Worm (Caenorhabditis elegans) whole organism, L1 larva: ENCODE measurements around the gene ugt-66.
A peak's percentile ranks its signal among the peaks of the same experiment; 100 is the strongest.

Experiments used
- C16A3.4 ChIP-seq: fragments of 150-350 bp; optimal IDR thresholded peaks from 2 replicates; lab custom pipeline; 2014; ENCODE audit warnings: missing biosample characterization, missing genetic modification characterization
- F16B12.6 ChIP-seq: fragments of 150-350 bp; optimal IDR thresholded peaks from 2 replicates; lab custom pipeline; 2014; ENCODE audit warnings: missing biosample characterization, missing genetic modification characterization
- Y116A8C.19 ChIP-seq: sonication (generic microtip); optimal IDR thresholded peaks from 2 replicates; lab custom pipeline; 2016; ENCODE audit warnings: missing compliant biosample characterization, missing genetic modification characterization, borderline replicate concordance
- alr-1 ChIP-seq: fragments of 200-800 bp; sonication (Bioruptor generic); optimal IDR thresholded peaks from 2 replicates; lab custom pipeline; 2018; ENCODE audit warnings: borderline replicate concordance, mild to moderate bottlenecking, missing genetic modification characterization, missing compliant biosample characterization
- blmp-1 ChIP-seq: fragments of 150-350 bp; optimal IDR thresholded peaks from 2 replicates; lab custom pipeline; 2014; ENCODE audit warnings: missing biosample characterization, missing genetic modification characterization
- ceh-88 ChIP-seq: fragments of 200-800 bp; sonication (Bioruptor generic); IDR thresholded peaks from 2 replicates; pipeline ENCODE4 v1.3.6; 2022; ENCODE audit warnings: missing genetic modification characterization, missing compliant biosample characterization
- ces-1 ChIP-seq: fragments of 150-350 bp; optimal IDR thresholded peaks from 2 replicates; lab custom pipeline; 2014; ENCODE audit warnings: missing biosample characterization, missing genetic modification reagents, missing genetic modification characterization
- dpl-1 ChIP-seq, 3 experiments: fragments of 150-350 bp in 2 of 3; sonication (generic microtip) in 1 of 3; optimal IDR thresholded peaks; 2 replicates each; lab custom pipeline; 2014 to 2017; ENCODE audit warnings: missing biosample characterization in 3 of 3, missing genetic modification characterization in 3 of 3, missing genetic modification reagents in 3 of 3
- efl-1 ChIP-seq, 4 experiments: fragments of 150-350 bp; optimal IDR thresholded peaks in 3 of 4; peaks in 1 of 4; 1 replicate in 1 of 4; 2 replicates in 3 of 4; lab custom pipeline; 2014; ENCODE audit warnings: missing biosample characterization in 2 of 4, missing genetic modification characterization in 2 of 4, missing genetic modification reagents in 2 of 4
- egl-27 ChIP-seq, 2 experiments: fragments of 150-350 bp in 1 of 2; sonication (generic microtip); optimal IDR thresholded peaks; 3 replicates each; lab custom pipeline; 2017 to 2018; ENCODE audit warnings: missing biosample characterization in 2 of 2, missing genetic modification characterization in 2 of 2, missing genetic modification reagents in 2 of 2
- elt-3 ChIP-seq, 6 experiments: fragments of 150-350 bp in 1 of 6; sonication (generic microtip); optimal IDR thresholded peaks; 2 replicates each; lab custom pipeline; 2017 to 2018; ENCODE audit warnings: missing biosample characterization in 6 of 6, missing genetic modification characterization in 6 of 6, inconsistent platforms in 1 of 6
- hlh-4 ChIP-seq: sonication (generic microtip); optimal IDR thresholded peaks from 2 replicates; lab custom pipeline; 2016; ENCODE audit warnings: mild to moderate bottlenecking, missing genetic modification characterization, missing compliant biosample characterization
- hpl-2 ChIP-seq: fragments of 150-350 bp; optimal IDR thresholded peaks from 2 replicates; lab custom pipeline; 2014; ENCODE audit warnings: missing biosample characterization, missing genetic modification reagents, missing genetic modification characterization
- lin-13 ChIP-seq: fragments of 150-350 bp; optimal IDR thresholded peaks from 2 replicates; lab custom pipeline; 2014; ENCODE audit warnings: missing biosample characterization, missing genetic modification reagents, missing genetic modification characterization
- lin-14 ChIP-seq: fragments of 200-800 bp; sonication (Bioruptor generic); optimal IDR thresholded peaks from 2 replicates; lab custom pipeline; 2018; ENCODE audit warnings: mild to moderate bottlenecking, missing genetic modification characterization, moderate library complexity, missing compliant biosample characterization
- lin-15B ChIP-seq: fragments of 150-350 bp; sonication (generic microtip); optimal IDR thresholded peaks from 3 replicates; lab custom pipeline; 2014; ENCODE audit warnings: missing biosample characterization, missing genetic modification characterization
- lin-35 ChIP-seq, 2 experiments: fragments of 150-350 bp; optimal IDR thresholded peaks; 2 replicates each; lab custom pipeline; 2014; ENCODE audit warnings: missing biosample characterization in 2 of 2, missing genetic modification characterization in 2 of 2, missing genetic modification reagents in 2 of 2
- lir-3 ChIP-seq: sonication (generic microtip); optimal IDR thresholded peaks from 2 replicates; lab custom pipeline; 2016; ENCODE audit warnings: mild to moderate bottlenecking, missing genetic modification characterization, moderate library complexity, missing compliant biosample characterization; ENCODE audit not compliant: poor library complexity
- mab-9 ChIP-seq: fragments of 200-800 bp; sonication (Bioruptor generic); IDR thresholded peaks from 2 replicates; pipeline ENCODE4 v1.3.6; 2022; ENCODE audit warnings: missing genetic modification reagents, missing genetic modification characterization, missing compliant biosample characterization
- mef-2 ChIP-seq: fragments of 150-350 bp; optimal IDR thresholded peaks from 2 replicates; lab custom pipeline; 2014; ENCODE audit warnings: missing biosample characterization, missing genetic modification characterization
- nhr-12 ChIP-seq: sonication (generic microtip); optimal IDR thresholded peaks from 2 replicates; lab custom pipeline; 2017; ENCODE audit warnings: missing biosample characterization, missing genetic modification characterization
- nhr-19 ChIP-seq: fragments of 200-800 bp; sonication (Bioruptor generic); conservative IDR thresholded peaks from 2 replicates; pipeline ENCODE4 v1.3.6; 2022; ENCODE audit warnings: missing genetic modification characterization, missing compliant biosample characterization
- nhr-20 ChIP-seq: sonication (generic microtip); optimal IDR thresholded peaks from 2 replicates; lab custom pipeline; 2016; ENCODE audit warnings: mild to moderate bottlenecking, missing genetic modification characterization, missing compliant biosample characterization
- nhr-47 ChIP-seq: sonication (generic microtip); optimal IDR thresholded peaks from 2 replicates; lab custom pipeline; 2016; ENCODE audit warnings: mild to moderate bottlenecking, missing genetic modification characterization, moderate library complexity, missing compliant biosample characterization
- nhr-71 ChIP-seq: sonication (generic microtip); optimal IDR thresholded peaks from 2 replicates; lab custom pipeline; 2016; ENCODE audit warnings: mild to moderate bottlenecking, missing genetic modification characterization, moderate library complexity, missing compliant biosample characterization
- nhr-85 ChIP-seq: sonication (generic microtip); peaks from one replicate; lab custom pipeline; 2016; ENCODE audit warnings: missing genetic modification characterization, inconsistent platforms, missing compliant biosample characterization
- nhr-90 ChIP-seq: sonication (generic microtip); optimal IDR thresholded peaks from 2 replicates; lab custom pipeline; 2016; ENCODE audit warnings: mild to moderate bottlenecking, missing genetic modification characterization, missing compliant biosample characterization; ENCODE audit not compliant: poor library complexity
- pag-3 ChIP-seq: sonication (generic microtip); optimal IDR thresholded peaks from 2 replicates; lab custom pipeline; 2017; ENCODE audit warnings: missing genetic modification characterization, mild to moderate bottlenecking, missing compliant biosample characterization, antibody characterized with exemption, borderline replicate concordance; ENCODE audit not compliant: insufficient read depth
- pax-3 ChIP-seq: fragments of 200-800 bp; sonication (Bioruptor generic); optimal IDR thresholded peaks from 2 replicates; lab custom pipeline; 2018; ENCODE audit warnings: mild to moderate bottlenecking, missing genetic modification characterization, moderate library complexity, missing compliant biosample characterization
- pqm-1 ChIP-seq: sonication (generic microtip); optimal IDR thresholded peaks from 3 replicates; lab custom pipeline; 2017; ENCODE audit warnings: missing biosample characterization, missing genetic modification characterization
- rnt-1 ChIP-seq: sonication (generic microtip); optimal IDR thresholded peaks from 2 replicates; lab custom pipeline; 2016; ENCODE audit warnings: mild to moderate bottlenecking, missing genetic modification characterization, moderate library complexity, missing compliant biosample characterization
- skn-1 ChIP-seq: fragments of 150-350 bp; optimal IDR thresholded peaks from 2 replicates; lab custom pipeline; 2014; ENCODE audit warnings: missing biosample characterization, missing genetic modification characterization
- snpc-4 ChIP-seq: fragments of 150-350 bp; optimal IDR thresholded peaks from 2 replicates; lab custom pipeline; 2014; ENCODE audit warnings: missing biosample characterization, missing genetic modification characterization
- snu-23 ChIP-seq: sonication (generic microtip); optimal IDR thresholded peaks from 2 replicates; lab custom pipeline; 2016; ENCODE audit warnings: missing genetic modification characterization, missing compliant biosample characterization
- sptf-1 ChIP-seq: fragments of 150-350 bp; optimal IDR thresholded peaks from 2 replicates; lab custom pipeline; 2014; ENCODE audit warnings: missing biosample characterization, missing genetic modification characterization
- swsn-7 ChIP-seq: sonication (generic microtip); optimal IDR thresholded peaks from 2 replicates; lab custom pipeline; 2016; ENCODE audit warnings: missing genetic modification characterization, missing compliant biosample characterization
- tbx-2 ChIP-seq: sonication (generic microtip); optimal IDR thresholded peaks from 2 replicates; lab custom pipeline; 2016; ENCODE audit warnings: missing genetic modification characterization, missing compliant biosample characterization
- unc-130 ChIP-seq: fragments of 150-350 bp; optimal IDR thresholded peaks from 2 replicates; lab custom pipeline; 2017; ENCODE audit warnings: missing biosample characterization, missing genetic modification characterization, inconsistent platforms
- unc-86 ChIP-seq: sonication (generic microtip); optimal IDR thresholded peaks from 2 replicates; lab custom pipeline; 2016; ENCODE audit warnings: missing genetic modification characterization, missing compliant biosample characterization
- vab-15 ChIP-seq: sonication (generic microtip); optimal IDR thresholded peaks from 2 replicates; lab custom pipeline; 2017; ENCODE audit warnings: missing genotype, mild to moderate bottlenecking, missing genetic modification characterization, missing compliant biosample characterization
- xbp-1 ChIP-seq: sonication (generic microtip); optimal IDR thresholded peaks from 2 replicates; lab custom pipeline; 2016; ENCODE audit warnings: missing genetic modification characterization, missing compliant biosample characterization
- ztf-4 ChIP-seq: fragments of 150-350 bp; optimal IDR thresholded peaks from 2 replicates; lab custom pipeline; 2014; ENCODE audit warnings: missing biosample characterization, missing genetic modification characterization

ugt-66 gene

DNA sequence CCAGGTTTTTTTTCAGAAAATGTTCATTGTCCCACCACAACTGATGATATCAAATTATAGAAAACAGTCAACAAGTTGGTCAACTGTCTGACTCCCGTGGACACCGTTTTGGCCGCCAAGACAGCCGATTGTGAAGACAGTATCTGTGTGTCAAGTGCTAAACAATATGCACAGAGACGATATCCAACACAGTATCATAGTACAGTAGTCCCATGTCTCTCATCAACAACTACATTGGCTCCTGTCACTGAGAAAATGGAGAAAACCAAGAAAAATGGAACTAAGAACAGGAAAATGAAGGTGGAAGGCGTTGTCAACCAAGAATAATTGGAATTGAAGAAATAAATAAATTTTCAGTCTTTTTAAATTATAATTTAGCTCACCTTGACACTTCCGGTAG lies 45.7 kb downstream of the ugt-66 start:
- peak; percentile 6 for TF ChIP-seq lin-14 (GFP tag; lab: Kevin White, UChicago)
- TF ChIP-seq F16B12.6 (tag; lab: Kevin White, UChicago) = no peak

DNA sequence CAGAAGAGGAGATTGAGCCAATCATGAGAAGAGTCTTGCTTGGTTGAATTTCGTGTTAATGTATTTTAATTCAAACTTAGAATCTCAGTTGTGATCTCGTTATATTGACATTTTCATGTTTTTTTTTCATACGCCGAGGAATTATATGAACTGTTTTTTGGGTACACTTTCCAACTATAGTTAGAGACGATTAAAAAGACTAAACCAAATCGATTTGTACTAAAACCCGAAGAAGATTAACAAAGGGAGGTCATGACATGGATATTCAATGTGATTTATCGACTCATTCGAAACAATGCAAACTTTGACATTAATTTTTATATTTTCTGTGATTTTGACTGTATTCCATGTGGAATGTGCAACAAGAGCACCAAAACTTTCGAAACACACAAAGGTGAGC lies 46.5 kb downstream of the ugt-66 start, which contains the start of gene Y42G9A.2:
Y42G9A.2 (plus strand) TSS at position 284 of the 400 bp plus-strand sequence.
- TF ChIP-seq blmp-1 (tag; lab: Kevin White, UChicago) (no peak), snu-23 (peak; percentile 14)

DNA sequence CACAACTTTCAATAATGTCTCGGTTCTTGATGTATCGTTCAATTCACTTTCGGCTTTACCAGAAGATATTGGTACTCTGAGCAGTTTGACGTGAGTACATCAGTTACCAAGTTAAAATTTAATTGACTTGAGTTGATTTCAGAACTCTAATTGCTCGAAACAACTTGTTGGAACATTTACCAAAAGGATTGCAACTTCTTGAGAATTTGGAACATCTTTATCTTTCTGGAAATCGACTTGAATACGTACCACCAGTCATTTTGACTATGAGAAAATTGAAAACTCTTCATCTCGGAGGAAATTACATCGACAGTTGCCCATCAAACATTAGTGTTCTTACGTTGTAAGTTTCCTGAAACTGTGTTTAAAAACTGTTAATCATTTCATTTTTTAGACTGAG lies 47.6 kb downstream of the ugt-66 start:
- no peak for TF ChIP-seq nhr-85
- TF ChIP-seq efl-1 (optimal IDR thresholded peaks at IDR 0.05; lab: Kevin White, UChicago) = no peak
- TF ChIP-seq efl-1 (GFP tag; optimal IDR thresholded peaks at IDR 0.05 in 1 of 2; lab: Kevin White, UChicago) = peak in 1 of 2 experiments; percentile 67

DNA sequence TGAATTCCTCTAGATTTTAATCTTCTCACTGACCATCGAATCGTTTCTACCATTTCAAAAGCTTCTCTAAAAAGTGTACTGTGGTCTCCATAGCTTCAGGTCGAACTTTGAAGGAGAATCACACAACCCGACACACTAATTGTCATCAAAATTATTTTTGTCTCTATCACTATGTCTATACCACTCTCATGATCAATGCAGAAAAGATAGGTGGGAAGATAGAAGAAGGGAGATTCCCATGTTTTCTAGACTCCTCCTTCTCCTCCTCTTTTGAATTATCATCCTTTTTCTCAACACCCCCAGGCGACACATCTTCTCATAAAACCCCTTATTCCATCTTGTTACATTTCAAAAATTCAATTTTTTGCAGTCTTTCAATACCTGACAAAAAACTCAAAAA lies 48.5 kb downstream of the ugt-66 start, which contains the start of gene Y42G9A.3:
Y42G9A.3 (plus strand) TSS at position 363 of the 400 bp plus-strand sequence.
- no peak for TF ChIP-seq mab-9 (GFP tag; lab: Robert Waterston, UW)
- peak in 1 of 6 experiments; percentile 55 for TF ChIP-seq elt-3 (tag; optimal IDR thresholded peaks at IDR 0.05; lab: Kevin White, UChicago)
- TF ChIP-seq pqm-1 = no peak
- no peak for TF ChIP-seq lin-13
- no peak for TF ChIP-seq Y116A8C.19 (tag; lab: Kevin White, UChicago)
- no peak for TF ChIP-seq lin-15B (tag; lab: Kevin White, UChicago)
- TF ChIP-seq ztf-4 (tag; lab: Kevin White, UChicago) = no peak
- TF ChIP-seq mef-2 (tag; lab: Kevin White, UChicago) = no peak
- no peak for TF ChIP-seq blmp-1 (tag; lab: Kevin White, UChicago)
- no peak for TF ChIP-seq snpc-4 (tag; lab: Kevin White, UChicago)
- peak; percentile 82 for TF ChIP-seq skn-1 (tag; lab: Kevin White, UChicago)
- TF ChIP-seq efl-1 (optimal IDR thresholded peaks at IDR 0.05; lab: Kevin White, UChicago) = no peak
- peak in 1 of 2 experiments; percentile 51 for TF ChIP-seq efl-1 (GFP tag; optimal IDR thresholded peaks at IDR 0.05 in 1 of 2; lab: Kevin White, UChicago)
- no peak for TF ChIP-seq alr-1
- no peak for TF ChIP-seq hlh-4 (tag; lab: Kevin White, UChicago)
- no peak for TF ChIP-seq pax-3 (tag; lab: Kevin White, UChicago)
- no peak for TF ChIP-seq nhr-85
- TF ChIP-seq nhr-12 (tag; lab: Kevin White, UChicago) = no peak
- no peak for TF ChIP-seq tbx-2
- peak; percentile 7 for TF ChIP-seq nhr-20
- no peak for TF ChIP-seq unc-86 (tag; lab: Kevin White, UChicago)
- TF ChIP-seq egl-27 (tag; optimal IDR thresholded peaks at IDR 0.05; lab: Kevin White, UChicago) = no peak
- TF ChIP-seq lin-35 (GFP tag; optimal IDR thresholded peaks at IDR 0.05; lab: Kevin White, UChicago) = peak in 1 of 2 experiments; percentile 47
- TF ChIP-seq lin-14 (GFP tag; lab: Kevin White, UChicago) = peak; percentile 21
- no peak for TF ChIP-seq pag-3 (tag; lab: Kevin White, UChicago)
- TF ChIP-seq hpl-2 (GFP tag; lab: Kevin White, UChicago) = no peak
- TF ChIP-seq ceh-88 = no peak

DNA sequence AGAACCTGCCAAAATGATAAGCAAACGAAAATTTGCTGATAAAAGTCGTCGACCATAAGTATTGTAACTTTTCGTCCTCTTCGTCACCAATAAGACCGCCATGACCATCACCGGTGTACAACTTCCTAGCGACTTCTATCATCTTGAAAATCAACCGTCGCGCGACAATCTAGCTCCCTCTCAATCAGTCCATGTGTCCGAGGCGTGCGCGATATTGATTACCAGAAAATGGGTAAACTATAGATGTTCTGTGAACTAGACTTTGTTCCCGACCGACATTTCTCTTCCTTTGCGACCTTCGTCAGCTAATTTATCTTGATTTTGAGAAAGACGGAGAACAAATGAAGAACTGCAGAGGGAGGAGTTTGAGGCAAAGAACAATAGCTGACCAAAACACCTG lies 49.1 kb downstream of the ugt-66 start:
- TF ChIP-seq pqm-1 (no peak), unc-130 (peak; percentile 38), C16A3.4 (tag; lab: Kevin White, UChicago) (peak; percentile 33), efl-1 (optimal IDR thresholded peaks at IDR 0.05; lab: Kevin White, UChicago) (no peak), efl-1 (GFP tag; optimal IDR thresholded peaks at IDR 0.05 in 1 of 2; lab: Kevin White, UChicago) (peak in 1 of 2 experiments; percentile 72), xbp-1 (no peak), blmp-1 (tag; lab: Kevin White, UChicago) (peak; percentile 73), nhr-90 (tag; lab: Kevin White, UChicago) (peak; percentile 65), swsn-7 (tag; lab: Kevin White, UChicago) (no peak), lin-35 (GFP tag; optimal IDR thresholded peaks at IDR 0.05; lab: Kevin White, UChicago) (peak in 1 of 2 experiments; percentile 45), vab-15 (tag; lab: Kevin White, UChicago) (no peak), skn-1 (tag; lab: Kevin White, UChicago) (no peak), sptf-1 (tag; lab: Kevin White, UChicago) (no peak), dpl-1 (GFP tag; optimal IDR thresholded peaks at IDR 0.05; lab: Kevin White, UChicago) (peak in 1 of 3 experiments; percentile 12), nhr-47 (tag; lab: Kevin White, UChicago) (peak; percentile 16), nhr-19 (GFP tag; lab: Robert Waterston, UW) (peak; percentile 67), nhr-71 (tag; lab: Kevin White, UChicago) (peak; percentile 55), ces-1 (GFP tag; lab: Kevin White, UChicago) (no peak), nhr-12 (tag; lab: Kevin White, UChicago) (no peak), ceh-88 (no peak), rnt-1 (tag; lab: Kevin White, UChicago) (peak; percentile 5), lir-3 (tag; lab: Kevin White, UChicago) (no peak)
